Worm (Caenorhabditis elegans): ENCODE data around the gene C51E3.6.

Gene C51E3.6

ce11 chrV:10124799-10125548 is 41.3 kb downstream of the C51E3.6 start, which contains the start of gene C08B6.10:
TSS of gene C08B6.10 (plus strand) at chrV:10125498.
- TF ChIP-seq unc-62 (GFP tag; optimal IDR thresholded peaks at IDR 0.05): no peak

ce11 chrV:10123324-10123723 is 42.9 kb downstream of the C51E3.6 start, which contains the start of gene C08B6.6:
TSS of gene C08B6.6 (plus strand) at chrV:10123624.
- TF ChIP-seq unc-62 (GFP tag; optimal IDR thresholded peaks at IDR 0.05): no peak

ce11 chrV:10122670-10123069 is 43.6 kb downstream of the C51E3.6 start, which contains the start of gene srxa-19:
TSS of gene srxa-19 (minus strand) at chrV:10122770.
- no peak for TF ChIP-seq unc-62 (GFP tag; optimal IDR thresholded peaks at IDR 0.05)

- TF ChIP-seq unc-62 (GFP tag; optimal IDR thresholded peaks at IDR 0.05): no peak
These were observed 45.4 kb downstream of the C51E3.6 start, which contains the start of gene srxa-18 for ce11 chrV:10120898-10121297. TSS of gene srxa-18 (minus strand) at chrV:10120997.

ce11 chrV:10117465-10117864 is 48.8 kb downstream of the C51E3.6 start, which contains the start of gene C08B6.5:
TSS of gene C08B6.5 (plus strand) at chrV:10117765.
- TF ChIP-seq unc-62 (GFP tag; optimal IDR thresholded peaks at IDR 0.05): no peak

ce11 chrV:10114329-10114728 is 51.9 kb downstream of the C51E3.6 start, which contains the start of gene cht-5:
TSS of gene cht-5 (plus strand) at chrV:10114629.
- TF ChIP-seq unc-62 (GFP tag; optimal IDR thresholded peaks at IDR 0.05): no peak
